Fruit fly (Drosophila melanogaster) whole organism, wandering third instar larva: ENCODE measurements around the gene Tk.

Experiments
- HLH106 ChIP-seq: fragments of 200-800 bp; optimal IDR thresholded peaks from 3 replicates; lab custom pipeline; 2019; ENCODE audit warnings: missing biosample characterization, mild to moderate bottlenecking, missing genetic modification characterization, moderate library complexity
- N ChIP-seq: fragments of >200 bp; optimal IDR thresholded peaks from 2 replicates; lab custom pipeline; 2018; ENCODE audit warnings: missing biosample characterization, missing external identifiers, missing genetic modification characterization
- Rel ChIP-seq, 2 experiments: fragments of 200-800 bp; sonication (Bioruptor generic) in 1 of 2; optimal IDR thresholded peaks; 2 replicates in 1 of 2; 3 replicates in 1 of 2; lab custom pipeline; 2016 to 2019; ENCODE audit warnings: mild to moderate bottlenecking in 2 of 2, missing biosample characterization in 2 of 2, missing genetic modification characterization in 2 of 2, moderate library complexity in 1 of 2
- Vsx2 ChIP-seq: fragments of 200-300, 225-300 bp; sonication (Bioruptor generic); optimal IDR thresholded peaks from 2 replicates; lab custom pipeline; 2018; ENCODE audit warnings: missing biosample characterization, missing genetic modification characterization; ENCODE audit not compliant: partially characterized antibody
- fru ChIP-seq: fragments of 200-800 bp; sonication (Bioruptor generic); optimal IDR thresholded peaks from 3 replicates; lab custom pipeline; 2016; ENCODE audit warnings: missing biosample characterization, mild to moderate bottlenecking, missing genetic modification characterization
- lola ChIP-seq: fragments of >200 bp; optimal IDR thresholded peaks from 2 replicates; lab custom pipeline; 2017; ENCODE audit warnings: missing biosample characterization, missing genetic modification characterization
- pan ChIP-seq: fragments of >200 bp; optimal IDR thresholded peaks from 2 replicates; lab custom pipeline; 2017
- usp ChIP-seq: fragments of >200 bp; optimal IDR thresholded peaks from 2 replicates; lab custom pipeline; 2017; ENCODE audit warnings: missing biosample characterization, missing genetic modification characterization

- TF ChIP-seq fru (GFP tag; lab: Kevin White, UChicago) = no peak
- no peak for TF ChIP-seq pan
- TF ChIP-seq Rel (GFP tag; optimal IDR thresholded peaks at IDR 0.05; lab: Kevin White, UChicago) = no peak
- TF ChIP-seq Rel (tag; optimal IDR thresholded peaks at IDR 0.05; lab: Kevin White, UChicago) = no peak
- TF ChIP-seq HLH106 = no peak
- no peak for TF ChIP-seq Vsx2 (GFP tag; lab: Kevin White, UChicago)
- no peak for TF ChIP-seq lola (GFP tag; lab: Kevin White, UChicago)
- TF ChIP-seq usp (GFP tag; lab: Kevin White, UChicago) = no peak
- TF ChIP-seq N (GFP tag; lab: Kevin White, UChicago) = no peak
Measured at dm6 chr3R:11999074-11999473, 6.2 kb downstream of the Tk start, which contains the start of gene Ect3.
